Fruit fly (Drosophila melanogaster) whole organism, embryonic: ENCODE measurements around the gene Nepl4.

Source experiments
- CG11093 ChIP-seq: fragments of 200-800 bp; sonication (Bioruptor generic); IDR thresholded peaks from 3 replicates; pipeline ENCODE4 v1.3.6; 2022; ENCODE audit warnings: missing biosample characterization, missing genetic modification characterization
- CG1529 ChIP-seq: fragments of 200-800 bp; sonication (Bioruptor generic); optimal IDR thresholded peaks from 3 replicates; lab custom pipeline; 2018; ENCODE audit warnings: missing biosample characterization, missing genetic modification characterization
- CG18476 ChIP-seq: fragments of 200-800 bp; sonication (Bioruptor generic); optimal IDR thresholded peaks from 2 replicates; lab custom pipeline; 2016; ENCODE audit warnings: missing biosample characterization, mild to moderate bottlenecking, missing genetic modification characterization
- CG9932 ChIP-seq: fragments of 200-800 bp; sonication (Bioruptor generic); IDR thresholded peaks from 2 replicates; pipeline ENCODE4 v1.3.6; 2022; ENCODE audit warnings: missing biosample characterization, missing genetic modification characterization
- Nf-YB ChIP-seq: fragments of 200-800 bp; sonication (Bioruptor generic); optimal IDR thresholded peaks from 3 replicates; lab custom pipeline; 2019; ENCODE audit warnings: missing biosample characterization, mild to moderate bottlenecking, missing genetic modification characterization, moderate library complexity
- cato ChIP-seq: fragments of 200-800 bp; sonication (Bioruptor generic); optimal IDR thresholded peaks from 2 replicates; lab custom pipeline; 2016; ENCODE audit warnings: missing biosample characterization, missing genetic modification characterization, borderline replicate concordance
- zf30C ChIP-seq: fragments of 200-800 bp; sonication (Bioruptor generic); optimal IDR thresholded peaks from 3 replicates; lab custom pipeline; 2018; ENCODE audit warnings: missing biosample characterization, mild to moderate bottlenecking, missing genetic modification characterization

- TF ChIP-seq CG18476 (GFP tag; lab: Kevin White, UChicago) (no peak), Nf-YB (GFP tag; lab: Kevin White, UChicago) (no peak), cato (no peak), CG9932 (GFP tag; lab: Robert Waterston, UW) (no peak), CG11093 (no peak), CG1529 (GFP tag; lab: Kevin White, UChicago) (no peak), zf30C (GFP tag; lab: Kevin White, UChicago) (no peak)
Measured at dm6 chr2L:6341246-6341645, 26.4 kb upstream of the Nepl4 start.
